Fruit fly (Drosophila melanogaster) whole organism, larva: ENCODE data around the gene Drsl6.

ENCODE experiments used
- noc ChIP-seq: fragments of 200-800 bp; sonication (Bioruptor generic); optimal IDR thresholded peaks from 3 replicates; lab custom pipeline; 2019; ENCODE audit warnings: missing biosample characterization, mild to moderate bottlenecking, missing genetic modification characterization, moderate library complexity

Drsl6 gene

dm6 chr3L:3336368-3337164 is at the start of gene Drsl6, which contains the start of gene kst:
Gene Drsl6 (minus strand): TSS chr3L:3336418.
Gene kst (plus strand): TSS chr3L:3336860.
- peak; percentile 22 for TF ChIP-seq noc (tag; lab: Kevin White, UChicago)

dm6 chr3L:3385437-3385802 is 49.2 kb upstream of the Drsl6 start:
- no peak for TF ChIP-seq noc (tag; lab: Kevin White, UChicago)

- no peak for TF ChIP-seq noc (tag; lab: Kevin White, UChicago)
Observed at dm6 chr3L:3384596-3385436, 48.6 kb upstream of the Drsl6 start.

dm6 chr3L:3383965-3384595 is 47.9 kb upstream of the Drsl6 start:
- peak; percentile 21 for TF ChIP-seq noc (tag; lab: Kevin White, UChicago)

- TF ChIP-seq noc (tag; lab: Kevin White, UChicago), result peak; percentile 88
Observed at dm6 chr3L:3382489-3382879, 46.3 kb upstream of the Drsl6 start.

dm6 chr3L:3381869-3382488 is 45.8 kb upstream of the Drsl6 start:
- TF ChIP-seq noc (tag; lab: Kevin White, UChicago), result peak; percentile 3

dm6 chr3L:3380225-3381043 is 44.2 kb upstream of the Drsl6 start:
- TF ChIP-seq noc (tag; lab: Kevin White, UChicago), result no peak

dm6 chr3L:3377965-3378292 is 41.7 kb upstream of the Drsl6 start, which contains the start of gene Ids:
Gene Ids (plus strand): TSS chr3L:3378268.
- peak; percentile 66 for TF ChIP-seq noc (tag; lab: Kevin White, UChicago)

dm6 chr3L:3377247-3377964 is 41.2 kb upstream of the Drsl6 start:
- no peak for TF ChIP-seq noc (tag; lab: Kevin White, UChicago)

dm6 chr3L:3376551-3376950 is 40.3 kb upstream of the Drsl6 start, which contains the start of gene CG12012:
Gene CG12012 (plus strand): TSS chr3L:3376757.
- no peak for TF ChIP-seq noc (tag; lab: Kevin White, UChicago)

dm6 chr3L:3373994-3374623 is 37.9 kb upstream of the Drsl6 start, which contains the start of the genes Ythdc1 and CG12010:
Gene Ythdc1 (minus strand): TSS chr3L:3374170.
Gene CG12010 (plus strand): TSS chr3L:3374282.
- TF ChIP-seq noc (tag; lab: Kevin White, UChicago), result no peak

- no peak for TF ChIP-seq noc (tag; lab: Kevin White, UChicago)
Observed at dm6 chr3L:3369256-3369655, 33.0 kb upstream of the Drsl6 start, which contains the start of gene Drs. Gene Drs (plus strand): TSS chr3L:3369556.

- TF ChIP-seq noc (tag; lab: Kevin White, UChicago), result no peak
Observed at dm6 chr3L:3353297-3353696, 17.1 kb upstream of the Drsl6 start.
